Worm (Caenorhabditis elegans): ENCODE data around the gene C25E10.10.

ce11 chrV:9055644-9056043 lies 509 bp downstream of the C25E10.10 start:
- no peak for TF ChIP-seq aly-2 (tag; optimal IDR thresholded peaks at IDR 0.05)
- no peak for TF ChIP-seq ztf-11 (tag; optimal IDR thresholded peaks at IDR 0.05)
- TF ChIP-seq lin-15B (tag; optimal IDR thresholded peaks at IDR 0.05) = no peak
- no peak for TF ChIP-seq zag-1 (tag; optimal IDR thresholded peaks at IDR 0.05)
- TF ChIP-seq nfya-1 (tag; optimal IDR thresholded peaks at IDR 0.05; ENCODE audit: insufficient read depth) = no peak
- TF ChIP-seq R02D3.7 (tag; optimal IDR thresholded peaks at IDR 0.05) = no peak
- TF ChIP-seq nhr-76 (tag; optimal IDR thresholded peaks at IDR 0.05) = no peak
- TF ChIP-seq snpc-4 (tag; optimal IDR thresholded peaks at IDR 0.05) = no peak
- TF ChIP-seq sea-2 (GFP tag; optimal IDR thresholded peaks at IDR 0.05) = no peak
